Fruit fly (Drosophila melanogaster): Measurements from ENCODE around the gene GstD9.

Gene GstD9

DNA sequence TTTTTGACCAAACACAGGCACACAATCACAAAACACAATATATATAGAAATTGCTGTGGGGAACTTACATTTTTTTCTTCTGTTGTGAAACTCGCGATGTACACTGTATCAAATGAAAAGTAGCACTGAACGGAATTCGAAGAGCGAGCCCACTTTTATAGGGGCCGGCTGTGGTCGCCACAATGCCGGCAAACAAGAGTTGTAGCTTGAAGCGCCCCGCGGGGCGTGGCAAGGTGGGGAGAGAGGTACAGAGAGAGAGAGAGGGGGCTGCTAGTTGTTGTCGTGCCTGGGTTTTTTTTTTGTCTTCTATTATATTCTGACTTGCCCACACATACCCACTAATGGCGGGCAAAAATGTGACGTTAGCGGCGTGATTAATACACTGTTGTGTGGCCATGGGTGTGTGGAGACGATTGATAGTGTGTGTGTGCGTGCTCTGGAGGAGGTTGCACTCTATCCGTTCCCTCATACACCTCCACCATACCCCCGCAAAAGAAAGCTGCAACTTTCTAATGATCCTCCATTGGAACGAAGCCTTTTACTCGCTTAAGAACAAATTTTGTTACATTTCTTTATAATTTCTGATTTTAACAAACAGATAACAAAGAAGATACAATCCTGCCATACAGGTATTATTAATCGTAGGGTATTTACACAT, 1.9 kb upstream of the GstD9 start, which contains the start of gene GstD1 (continued):
- TF ChIP-seq CG8290 (GFP tag; optimal IDR thresholded peaks at IDR 0.05) = no peak
- TF ChIP-seq CG8290 (tag; optimal IDR thresholded peaks at IDR 0.05) = peak in 1 of 2 experiments; percentile 34
- TF ChIP-seq C15 (GFP tag; IDR thresholded peaks at IDR 0.05) = no peak
- peak; percentile 100 for TF ChIP-seq crol (GFP tag; IDR thresholded peaks at IDR 0.05)
- no peak for TF ChIP-seq lov (optimal IDR thresholded peaks at IDR 0.05)
- 0 out of 3 replicates have a peak, but pooled peaks have one; percentile 46 for TF ChIP-seq lov (GFP tag; IDR thresholded peaks at IDR 0.05)
- TF ChIP-seq ems (GFP tag; optimal IDR thresholded peaks at IDR 0.05) = no peak
- TF ChIP-seq E2f1 (GFP tag; IDR thresholded peaks at IDR 0.05) = peak; percentile 51
- no peak for TF ChIP-seq en (GFP tag; optimal IDR thresholded peaks at IDR 0.05)
- no peak for TF ChIP-seq BEAF-32 (GFP tag; optimal IDR thresholded peaks at IDR 0.05)
- peak; percentile 58 for TF ChIP-seq ab (GFP tag; optimal IDR thresholded peaks at IDR 0.05)
- no peak for TF ChIP-seq aop (GFP tag; IDR thresholded peaks at IDR 0.05)
- TF ChIP-seq CG14050 (GFP tag; IDR thresholded peaks at IDR 0.05) = no peak
- TF ChIP-seq luna (GFP tag; optimal IDR thresholded peaks at IDR 0.05) = peak; percentile 26
- peak; percentile 28 for TF ChIP-seq CG12391 (tag; optimal IDR thresholded peaks at IDR 0.05)
- TF ChIP-seq ham (GFP tag; IDR thresholded peaks at IDR 0.05) = no peak
- TF ChIP-seq CG32772 (GFP tag; IDR thresholded peaks at IDR 0.05) = peak; percentile 76
- TF ChIP-seq E2f2 (GFP tag; IDR thresholded peaks at IDR 0.05) = 0 out of 2 replicates have a peak, but pooled peaks have one; percentile 25
- TF ChIP-seq ranshi (GFP tag; IDR thresholded peaks at IDR 0.05) = no peak; the same call in 1 of the 2 replicates
- no peak for TF ChIP-seq fd64A (GFP tag; optimal IDR thresholded peaks at IDR 0.05)
- TF ChIP-seq eve (GFP tag; optimal IDR thresholded peaks at IDR 0.05) = no peak
- TF ChIP-seq jing (GFP tag; optimal IDR thresholded peaks at IDR 0.05) = no peak
- TF ChIP-seq Jarid2 (GFP tag; optimal IDR thresholded peaks at IDR 0.05) = peak; percentile 90
- peak; percentile 43 for TF ChIP-seq lab (GFP tag; optimal IDR thresholded peaks at IDR 0.05)
- 0 out of 2 replicates have a peak, but pooled peaks have one; percentile 18 for TF ChIP-seq unc-4 (GFP tag; IDR thresholded peaks at IDR 0.05; ENCODE audit: partially characterized antibody)
- peak; percentile 49; the same call in 1 of the 3 replicates for TF ChIP-seq CG17361 (GFP tag; IDR thresholded peaks at IDR 0.05)
- no peak for TF ChIP-seq CG10462 (GFP tag; optimal IDR thresholded peaks at IDR 0.05)
- TF ChIP-seq CG1832 (GFP tag; optimal IDR thresholded peaks at IDR 0.05) = no peak
- no peak for TF ChIP-seq CG5953 (GFP tag; IDR thresholded peaks at IDR 0.05)
- TF ChIP-seq CG4282 (GFP tag; optimal IDR thresholded peaks at IDR 0.05) = peak; percentile 3
- peak; percentile 21 for TF ChIP-seq CG13624 (GFP tag; optimal IDR thresholded peaks at IDR 0.05)
- TF ChIP-seq NC2α (GFP tag; optimal IDR thresholded peaks at IDR 0.05) = peak; percentile 50
- 0 out of 2 replicates have a peak, but pooled peaks have one; percentile 35 for TF ChIP-seq Xrp1 (GFP tag; IDR thresholded peaks at IDR 0.05)
- no peak for TF ChIP-seq Elba2 (GFP tag; optimal IDR thresholded peaks at IDR 0.05)
- TF ChIP-seq grn (GFP tag; optimal IDR thresholded peaks at IDR 0.05) = no peak
- TF ChIP-seq Oaz (GFP tag; IDR thresholded peaks at IDR 0.05) = no peak
- peak; percentile 50 for TF ChIP-seq CG11504 (tag; optimal IDR thresholded peaks at IDR 0.05)
- TF ChIP-seq CG2116 (GFP tag; optimal IDR thresholded peaks at IDR 0.05) = no peak
- TF ChIP-seq tup (GFP tag; optimal IDR thresholded peaks at IDR 0.05) = no peak
- no peak for TF ChIP-seq zf30C (GFP tag; optimal IDR thresholded peaks at IDR 0.05)
- no peak for TF ChIP-seq pan (optimal IDR thresholded peaks at IDR 0.05)
- peak in 1 of 2 experiments; percentile 36 for TF ChIP-seq pan (GFP tag; optimal IDR thresholded peaks at IDR 0.05 in 1 of 2, IDR thresholded peaks at IDR 0.05 in 1 of 2)
- TF ChIP-seq Nf-YC (tag; optimal IDR thresholded peaks at IDR 0.05) = no peak
- peak; percentile 51 for TF ChIP-seq CG9932 (GFP tag; IDR thresholded peaks at IDR 0.05)
- TF ChIP-seq CG9609 (GFP tag; optimal IDR thresholded peaks at IDR 0.05) = no peak
- TF ChIP-seq CG31441 (GFP tag; IDR thresholded peaks at IDR 0.05) = no peak
- no peak for TF ChIP-seq bowl (GFP tag; IDR thresholded peaks at IDR 0.05)
- no peak for TF ChIP-seq cato (GFP tag; optimal IDR thresholded peaks at IDR 0.05; ENCODE audit: borderline replicate concordance)
- TF ChIP-seq esg (GFP tag; conservative IDR thresholded peaks at IDR 0.05) = peak; percentile 16; the same call in 1 of the 2 replicates
- TF ChIP-seq prd (optimal IDR thresholded peaks at IDR 0.05) = no peak
- TF ChIP-seq prd (GFP tag; IDR thresholded peaks at IDR 0.05) = peak; percentile 35; the same call in 1 of the 3 replicates
- no peak for TF ChIP-seq peb (GFP tag; IDR thresholded peaks at IDR 0.05)
